Worm (Caenorhabditis elegans) whole organism, mixed stage, embryonic: Measurements from ENCODE around the gene W08E12.2.

Experiments used
- ceh-39 ChIP-seq: fragments of 150-350 bp; optimal IDR thresholded peaks from 2 replicates; lab custom pipeline; 2014; ENCODE audit warnings: missing biosample characterization, missing genetic modification characterization
- ceh-83 ChIP-seq: fragments of 200-800 bp; sonication (Bioruptor generic); optimal IDR thresholded peaks from 2 replicates; lab custom pipeline; 2018; ENCODE audit warnings: mild to moderate bottlenecking, missing genetic modification characterization, missing compliant biosample characterization
- ces-1 ChIP-seq: fragments of 150-350 bp; optimal IDR thresholded peaks from 2 replicates; lab custom pipeline; 2014; ENCODE audit warnings: missing biosample characterization, missing genetic modification reagents, missing genetic modification characterization
- elt-3 ChIP-seq: fragments of 150-350 bp; optimal IDR thresholded peaks from 2 replicates; lab custom pipeline; 2014; ENCODE audit warnings: missing biosample characterization, missing genetic modification characterization
- mep-1 ChIP-seq: fragments of 150-350 bp; optimal IDR thresholded peaks from 2 replicates; lab custom pipeline; 2017; ENCODE audit warnings: missing biosample characterization, missing genetic modification reagents, missing genetic modification characterization, inconsistent platforms
- nhr-12 ChIP-seq: fragments of 150-350 bp; optimal IDR thresholded peaks from 2 replicates; lab custom pipeline; 2014; ENCODE audit warnings: missing biosample characterization, missing genetic modification characterization
- nhr-237 ChIP-seq: fragments of 150-350 bp; optimal IDR thresholded peaks from 2 replicates; lab custom pipeline; 2014; ENCODE audit warnings: missing biosample characterization, missing genetic modification characterization
- nhr-28 ChIP-seq: fragments of 150-350 bp; optimal IDR thresholded peaks from 2 replicates; lab custom pipeline; 2014; ENCODE audit warnings: missing biosample characterization, missing genetic modification characterization
- nhr-76 ChIP-seq: sonication (generic microtip); optimal IDR thresholded peaks from 2 replicates; lab custom pipeline; 2017; ENCODE audit warnings: missing biosample characterization, missing genetic modification characterization
- snpc-4 ChIP-seq: fragments of 150-350 bp; optimal IDR thresholded peaks from 2 replicates; lab custom pipeline; 2014; ENCODE audit warnings: missing biosample characterization, missing genetic modification characterization
- unc-120 ChIP-seq: sonication (generic microtip); optimal IDR thresholded peaks from 2 replicates; lab custom pipeline; 2017; ENCODE audit warnings: missing genetic modification characterization, missing compliant biosample characterization; ENCODE audit not compliant: poor library complexity, severe bottlenecking
- unc-39 ChIP-seq: fragments of 150-350 bp; optimal IDR thresholded peaks from 2 replicates; lab custom pipeline; 2014; ENCODE audit warnings: missing biosample characterization, missing genetic modification characterization
- unc-62 ChIP-seq: fragments of 150-350 bp; optimal IDR thresholded peaks from 2 replicates; lab custom pipeline; 2014; ENCODE audit warnings: missing biosample characterization, missing genetic modification reagents, missing genetic modification characterization

DNA sequence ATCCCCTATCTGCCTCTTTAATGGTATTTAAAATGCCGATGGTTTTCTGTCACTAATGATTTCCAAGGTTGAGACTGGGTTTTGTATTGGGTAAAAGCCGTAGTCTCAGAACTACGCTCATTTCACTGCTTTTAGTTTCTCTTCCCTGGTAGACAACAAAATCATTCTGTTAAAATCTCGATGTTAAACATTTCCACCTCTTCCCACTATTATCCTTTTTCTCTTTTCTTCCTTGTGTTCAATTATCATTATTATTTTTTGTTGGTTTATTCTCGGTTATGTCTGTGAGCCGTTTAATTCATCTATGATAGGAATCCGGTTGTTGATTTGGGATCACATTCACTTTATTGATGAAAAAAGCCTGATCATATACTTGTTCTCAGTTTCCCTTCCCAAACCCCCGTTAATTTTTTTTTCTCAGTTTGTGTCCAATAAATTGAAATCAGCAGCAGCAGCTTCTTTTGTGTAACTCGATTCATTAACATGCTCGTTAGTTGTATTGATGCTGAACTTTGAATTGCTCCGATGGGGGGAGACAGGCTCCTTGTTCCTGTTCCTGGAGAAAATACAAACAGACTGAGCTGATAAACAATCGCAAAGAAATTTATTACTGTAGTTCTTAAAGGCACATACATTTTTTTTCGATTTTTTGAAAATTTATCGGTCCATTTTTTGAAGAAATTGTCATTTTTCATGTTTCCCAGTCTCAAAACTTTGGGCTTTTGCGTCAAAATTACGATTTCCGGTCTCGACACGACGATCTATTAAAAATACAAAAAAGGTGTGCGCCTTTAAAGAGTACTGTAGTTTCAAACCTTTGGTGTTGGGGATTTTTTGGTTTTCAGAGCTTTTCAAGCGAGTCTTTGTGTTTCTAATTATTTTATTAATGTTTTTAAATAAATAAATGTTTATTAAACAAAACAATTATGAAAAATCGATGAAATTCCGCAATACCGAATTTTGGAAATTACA, 8.8 kb upstream of the W08E12.2 start:
- no peak for TF ChIP-seq elt-3 (tag; lab: Kevin White, UChicago)
- no peak for TF ChIP-seq unc-62 (GFP tag; lab: Kevin White, UChicago)
- no peak for TF ChIP-seq nhr-28
- TF ChIP-seq unc-39 = no peak
- TF ChIP-seq ceh-83 (GFP tag; lab: Kevin White, UChicago) = no peak
- no peak for TF ChIP-seq ces-1 (GFP tag; lab: Kevin White, UChicago)
- TF ChIP-seq mep-1 = no peak
- no peak for TF ChIP-seq nhr-237 (tag; lab: Kevin White, UChicago)
- TF ChIP-seq nhr-76 (tag; lab: Kevin White, UChicago) = no peak
- no peak for TF ChIP-seq ceh-39
- TF ChIP-seq nhr-12 = no peak
- TF ChIP-seq unc-120 (tag; lab: Kevin White, UChicago) = no peak
- no peak for TF ChIP-seq snpc-4
